Fruit fly (Drosophila melanogaster) whole organism, embryonic: ENCODE data around the gene CG6962.

Experiments used
- Antp ChIP-seq: fragments of 200-800 bp; sonication (Bioruptor generic); optimal IDR thresholded peaks from 3 replicates; lab custom pipeline; 2016; ENCODE audit warnings: missing biosample characterization, missing genetic modification characterization
- CG10654 ChIP-seq: fragments of 200-800 bp; sonication (Bioruptor generic); optimal IDR thresholded peaks from 2 replicates; lab custom pipeline; 2016; ENCODE audit warnings: missing biosample characterization, missing genetic modification characterization
- CG11247 ChIP-seq: fragments of 200-800 bp; sonication (Bioruptor generic); IDR thresholded peaks from 2 replicates; pipeline ENCODE4 v1.3.6; 2022; ENCODE audit warnings: missing biosample characterization, missing genetic modification characterization
- CG11696 ChIP-seq: fragments of 200-800 bp; sonication (Bioruptor generic); IDR thresholded peaks from 2 replicates; pipeline ENCODE4 v1.3.6; 2022; ENCODE audit warnings: missing biosample characterization, missing genetic modification characterization
- CG12071 ChIP-seq: fragments of 200-800 bp; sonication (Bioruptor generic); optimal IDR thresholded peaks from 3 replicates; lab custom pipeline; 2018; ENCODE audit warnings: missing biosample characterization, mild to moderate bottlenecking, missing genetic modification characterization
- CG12744 ChIP-seq: fragments of 200-800 bp; sonication (Bioruptor generic); optimal IDR thresholded peaks from 2 replicates; lab custom pipeline; 2016; ENCODE audit warnings: missing biosample characterization, missing genetic modification characterization
- CG15479 ChIP-seq: fragments of 200-800 bp; sonication (Bioruptor generic); optimal IDR thresholded peaks from 3 replicates; lab custom pipeline; 2019; ENCODE audit warnings: missing biosample characterization, mild to moderate bottlenecking, missing genetic modification characterization, moderate library complexity
- CG15514 ChIP-seq: fragments of 200-800 bp; sonication (Bioruptor generic); optimal IDR thresholded peaks from 3 replicates; lab custom pipeline; 2017; ENCODE audit warnings: missing biosample characterization, missing genetic modification characterization, mild to moderate bottlenecking, moderate library complexity, missing genetic modification reagents
- CG15601 ChIP-seq: fragments of 200-800 bp; sonication (Bioruptor generic); optimal IDR thresholded peaks from 3 replicates; lab custom pipeline; 2019; ENCODE audit warnings: missing biosample characterization, mild to moderate bottlenecking, missing genetic modification characterization, moderate library complexity
- CG17612 ChIP-seq: fragments of 200-800 bp; sonication (Bioruptor generic); IDR thresholded peaks from 2 replicates; pipeline ENCODE4 v1.3.6; 2022; ENCODE audit warnings: missing biosample characterization, missing genetic modification characterization
- CG2120 ChIP-seq: fragments of 200-800 bp; sonication (Bioruptor generic); optimal IDR thresholded peaks from 3 replicates; lab custom pipeline; 2016; ENCODE audit warnings: missing biosample characterization, missing genetic modification characterization
- CG32772 ChIP-seq: fragments of 200-800 bp; sonication (Bioruptor generic); IDR thresholded peaks from 2 replicates; pipeline ENCODE4 v1.3.6; 2022; ENCODE audit warnings: missing biosample characterization, missing genetic modification characterization
- CG3995 ChIP-seq: fragments of 200-800 bp; sonication (Bioruptor generic); optimal IDR thresholded peaks from 3 replicates; lab custom pipeline; 2016; ENCODE audit warnings: missing biosample characterization, missing genetic modification characterization
- CG4730 ChIP-seq: fragments of 200-800 bp; sonication (Bioruptor generic); IDR thresholded peaks from 2 replicates; pipeline ENCODE4 v1.3.6; 2022; ENCODE audit warnings: missing biosample characterization, missing genetic modification characterization
- CG6272 ChIP-seq: fragments of 200-800 bp; sonication (Bioruptor generic); IDR thresholded peaks from 2 replicates; pipeline ENCODE4 v1.3.6; 2022; ENCODE audit warnings: missing biosample characterization, missing genetic modification characterization
- CG7745 ChIP-seq: fragments of 200-800 bp; sonication (Bioruptor generic); optimal IDR thresholded peaks from 2 replicates; lab custom pipeline; 2018; ENCODE audit warnings: missing biosample characterization, mild to moderate bottlenecking, missing genetic modification characterization, moderate library complexity
- CG9437 ChIP-seq: fragments of 200-800 bp; sonication (Bioruptor generic); optimal IDR thresholded peaks from 2 replicates; lab custom pipeline; 2018; ENCODE audit warnings: missing biosample characterization, mild to moderate bottlenecking, missing genetic modification characterization
- CG9727 ChIP-seq: fragments of 200-800 bp; sonication (Bioruptor generic); optimal IDR thresholded peaks from 3 replicates; lab custom pipeline; 2017; ENCODE audit warnings: missing biosample characterization, mild to moderate bottlenecking, missing genetic modification characterization
- CG9797 ChIP-seq: fragments of 200-800 bp; sonication (Bioruptor generic); optimal IDR thresholded peaks from 3 replicates; lab custom pipeline; 2018; ENCODE audit warnings: missing biosample characterization, mild to moderate bottlenecking, missing genetic modification characterization
- CG9817 ChIP-seq: fragments of 200-800 bp; sonication (Bioruptor generic); optimal IDR thresholded peaks from 2 replicates; lab custom pipeline; 2018; ENCODE audit warnings: missing biosample characterization, mild to moderate bottlenecking, missing genetic modification characterization, moderate library complexity
- CG9932 ChIP-seq: fragments of 200-800 bp; sonication (Bioruptor generic); IDR thresholded peaks from 2 replicates; pipeline ENCODE4 v1.3.6; 2022; ENCODE audit warnings: missing biosample characterization, missing genetic modification characterization
- Chrac-16 ChIP-seq: fragments of 200-800 bp; sonication (Bioruptor generic); optimal IDR thresholded peaks from 3 replicates; lab custom pipeline; 2016; ENCODE audit warnings: missing biosample characterization, missing genetic modification characterization
- E2f2 ChIP-seq: fragments of 200-800 bp; sonication (Bioruptor generic); IDR thresholded peaks from 2 replicates; pipeline ENCODE4 v1.3.6; 2022; ENCODE audit warnings: missing biosample characterization, missing genetic modification characterization
- Eip74EF ChIP-seq, 2 experiments: fragments of 200-800 bp in 1 of 2; fragments of >200 bp in 1 of 2; sonication (Bioruptor generic) in 1 of 2; optimal IDR thresholded peaks; 2 replicates each; lab custom pipeline; 2017 to 2019; ENCODE audit warnings: missing biosample characterization in 2 of 2, missing genetic modification characterization in 2 of 2, mild to moderate bottlenecking in 1 of 2, moderate library complexity in 1 of 2
- Hand ChIP-seq: fragments of 200-800 bp; sonication (Bioruptor generic); optimal IDR thresholded peaks from 2 replicates; lab custom pipeline; 2017; ENCODE audit warnings: mild to moderate bottlenecking, missing biosample characterization, missing genetic modification reagents, missing genetic modification characterization
- Hr51 ChIP-seq, 2 experiments: fragments of 200-800 bp; sonication (Bioruptor generic); optimal IDR thresholded peaks; 2 replicates in 1 of 2; 3 replicates in 1 of 2; lab custom pipeline; 2016 to 2018; ENCODE audit warnings: missing biosample characterization in 2 of 2, missing genetic modification characterization in 2 of 2, mild to moderate bottlenecking in 1 of 2, moderate library complexity in 1 of 2
- Jarid2 ChIP-seq: fragments of 200-800 bp; sonication (Bioruptor generic); optimal IDR thresholded peaks from 3 replicates; lab custom pipeline; 2017; ENCODE audit warnings: mild to moderate bottlenecking, missing biosample characterization, missing genetic modification reagents, missing genetic modification characterization
- MBD-R2 ChIP-seq: fragments of 200-800 bp; sonication (Bioruptor generic); IDR thresholded peaks from 2 replicates; pipeline ENCODE4 v1.3.6; 2022; ENCODE audit warnings: missing biosample characterization, missing genetic modification characterization
- NK7.1 ChIP-seq: fragments of 200-800 bp; sonication (Bioruptor generic); optimal IDR thresholded peaks from 3 replicates; lab custom pipeline; 2016; ENCODE audit warnings: missing biosample characterization, missing genetic modification characterization
- Oaz ChIP-seq: fragments of 200-800 bp; sonication (Bioruptor generic); IDR thresholded peaks from 2 replicates; pipeline ENCODE4 v1.3.6; 2022; ENCODE audit warnings: missing biosample characterization, missing genetic modification characterization
- Oli ChIP-seq: fragments of 200-800 bp; sonication (Bioruptor generic); optimal IDR thresholded peaks from 2 replicates; lab custom pipeline; 2018; ENCODE audit warnings: missing biosample characterization, mild to moderate bottlenecking, missing genetic modification characterization, moderate library complexity
- Ptx1 ChIP-seq: fragments of 200-800 bp; sonication (Bioruptor generic); IDR thresholded peaks from 2 replicates; pipeline ENCODE4 v1.3.6; 2022; ENCODE audit warnings: missing biosample characterization, missing genetic modification characterization
- Six4 ChIP-seq: fragments of 200-800 bp; sonication (Bioruptor generic); optimal IDR thresholded peaks from 2 replicates; lab custom pipeline; 2016; ENCODE audit warnings: missing biosample characterization, missing genetic modification characterization
- Tbp ChIP-seq: fragments of >200 bp; optimal IDR thresholded peaks from 2 replicates; lab custom pipeline; 2018; ENCODE audit warnings: missing biosample characterization, missing genetic modification characterization
- Vsx1 ChIP-seq: fragments of 200-800 bp; sonication (Bioruptor generic); optimal IDR thresholded peaks from 2 replicates; lab custom pipeline; 2017; ENCODE audit warnings: missing biosample characterization, mild to moderate bottlenecking, missing genetic modification characterization, missing genetic modification reagents
- ara ChIP-seq: fragments of 200-800 bp; sonication (Bioruptor generic); IDR thresholded peaks from 2 replicates; pipeline ENCODE4 v1.3.6; 2022; ENCODE audit warnings: missing biosample characterization, missing genetic modification characterization
- chif ChIP-seq, 2 experiments: fragments of 200-800 bp; sonication (Bioruptor generic); optimal IDR thresholded peaks; 3 replicates each; lab custom pipeline; 2016; ENCODE audit warnings: missing biosample characterization in 2 of 2, missing genetic modification characterization in 2 of 2
- ewg ChIP-seq: fragments of 200-800 bp; sonication (Bioruptor generic); optimal IDR thresholded peaks from 3 replicates; lab custom pipeline; 2017; ENCODE audit warnings: mild to moderate bottlenecking, missing biosample characterization, missing genetic modification reagents, missing genetic modification characterization
- fd96Cb ChIP-seq: fragments of 200-800 bp; sonication (Bioruptor generic); optimal IDR thresholded peaks from 2 replicates; lab custom pipeline; 2018; ENCODE audit warnings: missing biosample characterization, mild to moderate bottlenecking, missing genetic modification characterization, moderate library complexity
- gfzf ChIP-seq: fragments of 200-800 bp; sonication (Bioruptor generic); optimal IDR thresholded peaks from 2 replicates; lab custom pipeline; 2016; ENCODE audit warnings: missing biosample characterization, mild to moderate bottlenecking, missing genetic modification characterization, moderate library complexity
- jigr1 ChIP-seq: fragments of 200-800 bp; sonication (Bioruptor generic); IDR thresholded peaks from 3 replicates; pipeline ENCODE4 v1.3.6; 2022; ENCODE audit warnings: missing biosample characterization, missing genetic modification characterization
- onecut ChIP-seq: fragments of 200-800 bp; sonication (Bioruptor generic); IDR thresholded peaks from 2 replicates; pipeline ENCODE4 v1.3.6; 2022; ENCODE audit warnings: missing biosample characterization, missing genetic modification characterization
- p53 ChIP-seq: fragments of 200-800 bp; sonication (Bioruptor generic); optimal IDR thresholded peaks from 2 replicates; lab custom pipeline; 2016; ENCODE audit warnings: missing biosample characterization, missing genetic modification characterization
- pho ChIP-seq: fragments of 200-800 bp; sonication (Bioruptor generic); optimal IDR thresholded peaks from 2 replicates; lab custom pipeline; 2016; ENCODE audit warnings: missing biosample characterization, missing genetic modification characterization
- sens ChIP-seq: fragments of 200-800 bp; sonication (Bioruptor generic); peaks from one replicate; lab custom pipeline; 2016; ENCODE audit warnings: missing biosample characterization, missing genetic modification characterization
- sens-2 ChIP-seq: fragments of 200-800 bp; sonication (Bioruptor generic); IDR thresholded peaks from 2 replicates; pipeline ENCODE4 v1.3.6; 2022; ENCODE audit warnings: missing biosample characterization, missing genetic modification characterization
- tgo ChIP-seq: fragments of 200-800 bp; sonication (Bioruptor generic); IDR thresholded peaks from 3 replicates; pipeline ENCODE4 v1.3.6; 2022; ENCODE audit warnings: missing biosample characterization, missing genetic modification characterization
- tna ChIP-seq: fragments of 200-800 bp; sonication (Bioruptor generic); IDR thresholded peaks from 2 replicates; pipeline ENCODE4 v1.3.6; 2022; ENCODE audit warnings: missing biosample characterization, missing genetic modification characterization; ENCODE audit not compliant: partially characterized antibody
- zen2 ChIP-seq: fragments of 200-800 bp; sonication (Bioruptor generic); IDR thresholded peaks from 3 replicates; pipeline ENCODE4 v1.3.6; 2022; ENCODE audit warnings: missing biosample characterization, missing genetic modification characterization; ENCODE audit not compliant: partially characterized antibody
- zfh2 ChIP-seq: fragments of 200-800 bp; sonication (Bioruptor generic); optimal IDR thresholded peaks from 2 replicates; lab custom pipeline; 2016; ENCODE audit warnings: missing biosample characterization, missing genetic modification characterization

CG6962 gene

DNA sequence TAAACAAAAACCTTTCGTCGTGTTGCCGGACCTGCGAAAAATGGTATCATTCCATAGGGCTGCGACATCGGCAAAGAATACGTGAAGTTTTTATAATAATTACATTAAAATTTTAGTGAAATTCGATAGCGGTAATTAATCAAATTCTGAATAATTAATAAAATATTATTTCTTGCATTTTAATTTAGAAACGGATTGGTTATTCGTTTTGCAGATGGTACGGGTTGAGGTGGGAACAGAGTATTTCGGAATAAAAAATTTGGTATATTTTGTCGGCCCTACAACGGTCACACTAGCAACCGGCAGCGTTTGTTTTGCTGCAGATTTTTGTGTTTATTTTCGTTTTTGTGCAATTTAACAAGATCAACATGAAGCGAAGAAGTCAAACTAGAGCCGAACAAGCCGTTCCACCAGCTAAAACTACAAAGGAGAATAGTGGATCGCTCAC is at the start of gene CG6962, which contains the start of gene CG31368 (continued):
- TF ChIP-seq p53 (GFP tag; lab: Kevin White, UChicago) (no peak), Oli (tag; lab: Kevin White, UChicago) (peak; percentile 76), CG32772 (GFP tag; lab: Robert Waterston, UW) (peak; percentile 82), CG4730 (peak; percentile 63; the same call in 1 of the 2 replicates), Six4 (GFP tag; lab: Kevin White, UChicago) (peak; percentile 79), CG11696 (peak; percentile 51), ewg (GFP tag; lab: Kevin White, UChicago) (peak; percentile 71), pho (GFP tag; lab: Kevin White, UChicago) (peak; percentile 63), chif (GFP tag; optimal IDR thresholded peaks at IDR 0.05; lab: Kevin White, UChicago) (peak; percentile 4 to 75), CG15479 (GFP tag; lab: Kevin White, UChicago) (no peak), tna (no peak), Oaz (peak; percentile 59), CG12744 (peak; percentile 46), ara (GFP tag; lab: Robert Waterston, UW) (peak; percentile 77), Eip74EF (GFP tag; optimal IDR thresholded peaks at IDR 0.05; lab: Kevin White, UChicago) (peak in 1 of 2 experiments; percentile 57), CG6272 (peak; percentile 86), sens-2 (GFP tag; lab: Robert Waterston, UW) (0 out of 2 replicates have a peak, but pooled peaks have one; percentile 28), CG17612 (GFP tag; lab: Robert Waterston, UW) (peak; percentile 46; the same call in 1 of the 2 replicates), Hr51 (GFP tag; optimal IDR thresholded peaks at IDR 0.05; lab: Kevin White, UChicago) (peak; percentile 68 to 80), zfh2 (peak; percentile 71), CG9437 (GFP tag; lab: Kevin White, UChicago) (peak; percentile 95), CG10654 (GFP tag; lab: Kevin White, UChicago) (peak; percentile 83), CG9727 (peak; percentile 82), CG9797 (GFP tag; lab: Kevin White, UChicago) (peak; percentile 93), Vsx1 (GFP tag; lab: Kevin White, UChicago) (no peak), CG15514 (peak; percentile 78), tgo (GFP tag; lab: Robert Waterston, UW) (peak; percentile 78), CG7745 (tag; lab: Kevin White, UChicago) (no peak), CG9932 (GFP tag; lab: Robert Waterston, UW) (peak; percentile 93), gfzf (peak; percentile 78), CG9817 (tag; lab: Kevin White, UChicago) (peak; percentile 92), Tbp (GFP tag; lab: Kevin White, UChicago) (no peak), CG12071 (GFP tag; lab: Kevin White, UChicago) (no peak), Chrac-16 (GFP tag; lab: Kevin White, UChicago) (peak; percentile 84), MBD-R2 (GFP tag; lab: Robert Waterston, UW) (peak; percentile 94), NK7.1 (GFP tag; lab: Kevin White, UChicago) (no peak), fd96Cb (tag; lab: Kevin White, UChicago) (peak; percentile 84), Ptx1 (GFP tag; lab: Robert Waterston, UW) (peak; percentile 86), sens (GFP tag; lab: Kevin White, UChicago) (peak; percentile 94), Jarid2 (GFP tag; lab: Kevin White, UChicago) (peak; percentile 1), CG11247 (GFP tag; lab: Robert Waterston, UW) (peak; percentile 86), onecut (GFP tag; lab: Robert Waterston, UW) (peak; percentile 53; the same call in 1 of the 2 replicates), zen2 (GFP tag; lab: Robert Waterston, UW) (no peak), Hand (peak; percentile 18), CG3995 (GFP tag; lab: Kevin White, UChicago) (peak; percentile 54), Antp (peak; percentile 23), E2f2 (GFP tag; lab: Robert Waterston, UW) (peak; percentile 62), CG15601 (tag; lab: Kevin White, UChicago) (peak; percentile 83), jigr1 (GFP tag; lab: Robert Waterston, UW) (peak; percentile 76; the same call in 2 of the 3 replicates), CG2120 (GFP tag; lab: Kevin White, UChicago) (peak; percentile 89)
